Worm (Caenorhabditis elegans) whole organism, L3 larva: ENCODE data around the gene ugt-51.

Source experiments
- R02D3.7 ChIP-seq: fragments of 150-350 bp; optimal IDR thresholded peaks from 2 replicates; lab custom pipeline; 2014; ENCODE audit warnings: missing biosample characterization, missing genetic modification characterization
- aly-2 ChIP-seq: fragments of 150-350 bp; optimal IDR thresholded peaks from 2 replicates; lab custom pipeline; 2014; ENCODE audit warnings: missing biosample characterization, missing genetic modification characterization
- ama-1 ChIP-seq: fragments of 150-350 bp; optimal IDR thresholded peaks from 2 replicates; lab custom pipeline; 2018
- ceh-16 ChIP-seq: sonication (generic microtip); optimal IDR thresholded peaks from 2 replicates; lab custom pipeline; 2017; ENCODE audit warnings: missing biosample characterization, missing genetic modification characterization
- ceh-28 ChIP-seq: fragments of 150-350 bp; optimal IDR thresholded peaks from 2 replicates; lab custom pipeline; 2014; ENCODE audit warnings: missing biosample characterization, missing genetic modification reagents, missing genetic modification characterization
- ceh-82 ChIP-seq: fragments of 150-350 bp; optimal IDR thresholded peaks from 2 replicates; lab custom pipeline; 2014; ENCODE audit warnings: missing biosample characterization, missing genetic modification characterization
- ceh-9 ChIP-seq: sonication (generic microtip); optimal IDR thresholded peaks from 2 replicates; lab custom pipeline; 2018; ENCODE audit warnings: missing biosample characterization, missing genetic modification characterization
- daf-12 ChIP-seq: fragments of 150-350 bp; optimal IDR thresholded peaks from 2 replicates; lab custom pipeline; 2014; ENCODE audit warnings: missing biosample characterization, missing genetic modification reagents, missing genetic modification characterization
- egl-27 ChIP-seq: sonication (generic microtip); optimal IDR thresholded peaks from 4 replicates; lab custom pipeline; 2017; ENCODE audit warnings: missing biosample characterization, missing genetic modification reagents, missing genetic modification characterization
- egl-5 ChIP-seq: fragments of 150-350 bp; optimal IDR thresholded peaks from 2 replicates; lab custom pipeline; 2017; ENCODE audit warnings: missing biosample characterization, missing genetic modification reagents, missing genetic modification characterization, inconsistent platforms
- elt-2 ChIP-seq: sonication (generic microtip); optimal IDR thresholded peaks from 2 replicates; lab custom pipeline; 2016; ENCODE audit warnings: missing genetic modification reagents, mild to moderate bottlenecking, missing genetic modification characterization, missing compliant biosample characterization
- elt-3 ChIP-seq, 3 experiments: fragments of 150-350 bp in 1 of 3; sonication (generic microtip) in 2 of 3; optimal IDR thresholded peaks; 2 replicates in 2 of 3; 4 replicates in 1 of 3; lab custom pipeline; 2014 to 2017; ENCODE audit warnings: missing biosample characterization in 3 of 3, missing genetic modification characterization in 3 of 3
- eor-1 ChIP-seq, 2 experiments: fragments of 150-350 bp; optimal IDR thresholded peaks; 2 replicates each; lab custom pipeline; 2014 to 2018; ENCODE audit warnings: missing biosample characterization in 2 of 2, missing genetic modification characterization in 2 of 2
- fkh-2 ChIP-seq: fragments of 150-350 bp; optimal IDR thresholded peaks from 2 replicates; lab custom pipeline; 2014; ENCODE audit warnings: missing biosample characterization, missing genetic modification reagents, missing genetic modification characterization
- fos-1 ChIP-seq: fragments of 150-350 bp; optimal IDR thresholded peaks from 2 replicates; lab custom pipeline; 2014; ENCODE audit warnings: missing biosample characterization, missing genetic modification characterization
- hmg-11 ChIP-seq: sonication (generic microtip); optimal IDR thresholded peaks from 2 replicates; lab custom pipeline; 2016; ENCODE audit warnings: missing genetic modification characterization, missing compliant biosample characterization
- jun-1 ChIP-seq: fragments of 150-350 bp; optimal IDR thresholded peaks from 2 replicates; lab custom pipeline; 2014; ENCODE audit warnings: missing biosample characterization, missing genetic modification reagents, missing genetic modification characterization
- lin-15B ChIP-seq: fragments of 150-350 bp; optimal IDR thresholded peaks from 2 replicates; lab custom pipeline; 2014; ENCODE audit warnings: missing biosample characterization, missing genetic modification characterization
- lin-39 ChIP-seq: fragments of 150-350 bp; optimal IDR thresholded peaks from 2 replicates; lab custom pipeline; 2018; ENCODE audit warnings: missing biosample characterization, missing genetic modification reagents, missing genetic modification characterization
- mml-1 ChIP-seq: fragments of 150-350 bp; sonication (generic microtip); optimal IDR thresholded peaks from 3 replicates; lab custom pipeline; 2014; ENCODE audit warnings: missing biosample characterization, missing genetic modification characterization
- nhr-11 ChIP-seq: fragments of 150-350 bp; optimal IDR thresholded peaks from 2 replicates; lab custom pipeline; 2014; ENCODE audit warnings: missing biosample characterization, missing genetic modification characterization
- nhr-12 ChIP-seq: fragments of 150-350 bp; optimal IDR thresholded peaks from 2 replicates; lab custom pipeline; 2014; ENCODE audit warnings: missing biosample characterization, missing genetic modification characterization
- nhr-237 ChIP-seq: fragments of 150-350 bp; optimal IDR thresholded peaks from 2 replicates; lab custom pipeline; 2014; ENCODE audit warnings: missing biosample characterization, missing genetic modification characterization
- nhr-25 ChIP-seq: sonication (generic microtip); optimal IDR thresholded peaks from 2 replicates; lab custom pipeline; 2017; ENCODE audit warnings: missing biosample characterization, missing genetic modification characterization
- nhr-28 ChIP-seq: fragments of 150-350 bp; optimal IDR thresholded peaks from 2 replicates; lab custom pipeline; 2014; ENCODE audit warnings: missing biosample characterization, missing genetic modification characterization
- nhr-43 ChIP-seq: sonication (generic microtip); optimal IDR thresholded peaks from 2 replicates; lab custom pipeline; 2016; ENCODE audit warnings: mild to moderate bottlenecking, missing genetic modification characterization, missing compliant biosample characterization; ENCODE audit not compliant: poor library complexity, severe bottlenecking
- nhr-67 ChIP-seq: fragments of 150-350 bp; optimal IDR thresholded peaks from 2 replicates; lab custom pipeline; 2014; ENCODE audit warnings: missing biosample characterization, missing genetic modification characterization
- nhr-77 ChIP-seq: fragments of 150-350 bp; optimal IDR thresholded peaks from 2 replicates; lab custom pipeline; 2014; ENCODE audit warnings: missing biosample characterization, missing genetic modification characterization
- pha-4 ChIP-seq: fragments of 150-350 bp; optimal IDR thresholded peaks from 2 replicates; lab custom pipeline; 2014; ENCODE audit warnings: missing biosample characterization, missing genetic modification reagents, missing genetic modification characterization
- pqm-1 ChIP-seq: fragments of 150-350 bp; optimal IDR thresholded peaks from 2 replicates; lab custom pipeline; 2017; ENCODE audit warnings: missing biosample characterization, missing genetic modification characterization, inconsistent platforms
- sea-2 ChIP-seq: fragments of 150-350 bp; sonication (generic microtip); optimal IDR thresholded peaks from 4 replicates; lab custom pipeline; 2014; ENCODE audit warnings: missing biosample characterization, missing genetic modification reagents, missing genetic modification characterization
- skn-1 ChIP-seq: fragments of 150-350 bp; optimal IDR thresholded peaks from 2 replicates; lab custom pipeline; 2014; ENCODE audit warnings: missing biosample characterization, missing genetic modification characterization
- tbx-2 ChIP-seq: sonication (generic microtip); optimal IDR thresholded peaks from 2 replicates; lab custom pipeline; 2016; ENCODE audit warnings: mild to moderate bottlenecking, missing genetic modification characterization, missing compliant biosample characterization
- unc-39 ChIP-seq: sonication (generic microtip); optimal IDR thresholded peaks from 4 replicates; lab custom pipeline; 2017; ENCODE audit warnings: missing biosample characterization, missing genetic modification characterization
- unc-62 ChIP-seq: fragments of 150-350 bp; sonication (generic microtip); optimal IDR thresholded peaks from 4 replicates; lab custom pipeline; 2014; ENCODE audit warnings: missing biosample characterization, missing genetic modification reagents, missing genetic modification characterization
- zag-1 ChIP-seq: fragments of 150-350 bp; optimal IDR thresholded peaks from 2 replicates; lab custom pipeline; 2014; ENCODE audit warnings: missing biosample characterization, missing genetic modification characterization
- ztf-11 ChIP-seq: fragments of 150-350 bp; optimal IDR thresholded peaks from 2 replicates; lab custom pipeline; 2014; ENCODE audit warnings: missing biosample characterization, missing genetic modification characterization
- ztf-4 ChIP-seq: fragments of 150-350 bp; optimal IDR thresholded peaks from 2 replicates; lab custom pipeline; 2014; ENCODE audit warnings: missing biosample characterization, missing genetic modification characterization

The ugt-51 gene

ce11 chrV:5172833-5173232 lies 4.3 kb downstream of the ugt-51 start, which contains the start of gene srt-65:
Gene srt-65, minus strand, starts transcription at chrV:5172933.
- TF ChIP-seq nhr-28 (tag; lab: Kevin White, UChicago) (no peak), fkh-2 (tag; lab: Kevin White, UChicago) (no peak), nhr-237 (no peak), R02D3.7 (tag; lab: Kevin White, UChicago) (no peak), lin-39 (tag; lab: Kevin White, UChicago) (no peak), hmg-11 (tag; lab: Kevin White, UChicago) (no peak), ceh-82 (tag; lab: Kevin White, UChicago) (no peak), jun-1 (tag; lab: Kevin White, UChicago) (no peak), nhr-77 (no peak), nhr-25 (tag; lab: Kevin White, UChicago) (no peak), egl-27 (tag; lab: Kevin White, UChicago) (no peak), nhr-43 (no peak), nhr-67 (tag; lab: Kevin White, UChicago) (no peak), elt-2 (tag; lab: Kevin White, UChicago) (no peak), ztf-11 (no peak), pqm-1 (no peak), eor-1 (tag; optimal IDR thresholded peaks at IDR 0.05; lab: Kevin White, UChicago) (no peak)

ce11 chrV:5169586-5169985 lies 7.5 kb downstream of the ugt-51 start, which contains the start of gene srt-64:
Gene srt-64, minus strand, starts transcription at chrV:5169686.
- TF ChIP-seq nhr-77, result no peak
- TF ChIP-seq ceh-9 (tag; lab: Kevin White, UChicago), result no peak
- TF ChIP-seq zag-1 (tag; lab: Kevin White, UChicago), result no peak
- no peak for TF ChIP-seq nhr-67 (tag; lab: Kevin White, UChicago)
- no peak for TF ChIP-seq aly-2 (tag; lab: Kevin White, UChicago)
- no peak for TF ChIP-seq ceh-16 (tag; lab: Kevin White, UChicago)
- TF ChIP-seq sea-2 (GFP tag; lab: Kevin White, UChicago), result no peak
- TF ChIP-seq lin-39 (tag; lab: Kevin White, UChicago), result no peak
- TF ChIP-seq pha-4 (tag; lab: Kevin White, UChicago), result no peak
- TF ChIP-seq egl-5, result no peak
- TF ChIP-seq lin-15B, result no peak
- TF ChIP-seq nhr-11 (tag; lab: Kevin White, UChicago), result no peak
- TF ChIP-seq ceh-82 (tag; lab: Kevin White, UChicago), result no peak
- TF ChIP-seq ama-1, result no peak
- no peak for TF ChIP-seq nhr-237
- no peak for TF ChIP-seq tbx-2 (tag; lab: Kevin White, UChicago)
- no peak for TF ChIP-seq unc-39 (tag; lab: Kevin White, UChicago)
- no peak for TF ChIP-seq unc-62
- no peak for TF ChIP-seq fos-1 (tag; lab: Kevin White, UChicago)
- no peak for TF ChIP-seq skn-1 (tag; lab: Kevin White, UChicago)

- TF ChIP-seq nhr-25 (tag; lab: Kevin White, UChicago), result no peak
- TF ChIP-seq daf-12, result no peak
- no peak for TF ChIP-seq fos-1 (tag; lab: Kevin White, UChicago)
- no peak for TF ChIP-seq ceh-9 (tag; lab: Kevin White, UChicago)
- no peak for TF ChIP-seq nhr-11 (tag; lab: Kevin White, UChicago)
- no peak for TF ChIP-seq unc-62
- no peak for TF ChIP-seq mml-1 (tag; lab: Kevin White, UChicago)
- TF ChIP-seq tbx-2 (tag; lab: Kevin White, UChicago), result no peak
- no peak for TF ChIP-seq nhr-77
- TF ChIP-seq ceh-28 (tag; lab: Kevin White, UChicago), result no peak
- no peak for TF ChIP-seq jun-1 (tag; lab: Kevin White, UChicago)
- TF ChIP-seq elt-2 (tag; lab: Kevin White, UChicago), result no peak
- no peak for TF ChIP-seq elt-3 (tag; optimal IDR thresholded peaks at IDR 0.05; lab: Kevin White, UChicago)
- no peak for TF ChIP-seq unc-39 (tag; lab: Kevin White, UChicago)
- TF ChIP-seq R02D3.7 (tag; lab: Kevin White, UChicago), result no peak
- no peak for TF ChIP-seq ama-1
- TF ChIP-seq eor-1 (tag; optimal IDR thresholded peaks at IDR 0.05; lab: Kevin White, UChicago), result no peak
- TF ChIP-seq fkh-2 (tag; lab: Kevin White, UChicago), result no peak
Observed at ce11 chrV:5165426-5165825, 11.7 kb downstream of the ugt-51 start, which contains the start of gene srw-140. Gene srw-140, plus strand, starts transcription at chrV:5165726.

- TF ChIP-seq R02D3.7 (tag; lab: Kevin White, UChicago) (no peak), nhr-12 (tag; lab: Kevin White, UChicago) (no peak), pha-4 (tag; lab: Kevin White, UChicago) (no peak), aly-2 (tag; lab: Kevin White, UChicago) (no peak), ztf-4 (tag; lab: Kevin White, UChicago) (no peak), pqm-1 (no peak), mml-1 (tag; lab: Kevin White, UChicago) (no peak)
Observed at ce11 chrV:5164682-5165081, 12.4 kb downstream of the ugt-51 start, which contains the start of gene abu-7. Gene abu-7, minus strand, starts transcription at chrV:5164782.
